Fruit fly (Drosophila melanogaster) whole organism, prepupa: ENCODE results near the gene CG31817.
A peak's percentile ranks its signal among the peaks of the same experiment; 100 is the strongest.

Experiments
- Blimp-1 ChIP-seq: fragments of 200-800 bp; sonication (Bioruptor generic); optimal IDR thresholded peaks from 3 replicates; lab custom pipeline; 2017; ENCODE audit warnings: missing biosample characterization, missing genetic modification characterization, mild to moderate bottlenecking, moderate library complexity, missing genetic modification reagents
- CG10631 ChIP-seq: fragments of 200-800 bp; sonication (Bioruptor generic); optimal IDR thresholded peaks from 2 replicates; lab custom pipeline; 2016; ENCODE audit warnings: missing biosample characterization, missing genetic modification characterization
- CG10669 ChIP-seq: fragments of 200-800 bp; sonication (Bioruptor generic); optimal IDR thresholded peaks from 3 replicates; lab custom pipeline; 2018; ENCODE audit warnings: missing biosample characterization, mild to moderate bottlenecking, missing genetic modification characterization, moderate library complexity
- CG11294 ChIP-seq: fragments of 200-800 bp; sonication (Bioruptor generic); IDR thresholded peaks from 2 replicates; pipeline ENCODE4 v1.3.6; 2022; ENCODE audit warnings: missing biosample characterization, missing genetic modification characterization
- CG11762 ChIP-seq: fragments of 200-800 bp; sonication (Bioruptor generic); optimal IDR thresholded peaks from 3 replicates; lab custom pipeline; 2016; ENCODE audit warnings: missing biosample characterization, missing genetic modification characterization; ENCODE audit not compliant: insufficient read depth
- CG15336 ChIP-seq: fragments of 200-800 bp; sonication (Bioruptor generic); IDR thresholded peaks from 2 replicates; pipeline ENCODE4 v1.3.6; 2022; ENCODE audit warnings: missing biosample characterization, missing genetic modification characterization
- CG1621 ChIP-seq: fragments of 200-800 bp; sonication (Bioruptor generic); optimal IDR thresholded peaks from 3 replicates; lab custom pipeline; 2018; ENCODE audit warnings: missing biosample characterization, mild to moderate bottlenecking, missing genetic modification characterization
- CG3032 ChIP-seq: fragments of 200-800 bp; optimal IDR thresholded peaks from 2 replicates; lab custom pipeline; 2019; ENCODE audit warnings: missing biosample characterization, mild to moderate bottlenecking, missing genetic modification characterization, moderate library complexity
- CG32006 ChIP-seq: fragments of 200-800 bp; sonication (Bioruptor generic); optimal IDR thresholded peaks from 3 replicates; lab custom pipeline; 2017; ENCODE audit warnings: missing biosample characterization, mild to moderate bottlenecking, missing genetic modification characterization
- CG34406 ChIP-seq: fragments of 200-800 bp; sonication (Bioruptor generic); optimal IDR thresholded peaks from 3 replicates; lab custom pipeline; 2016; ENCODE audit warnings: missing biosample characterization, missing genetic modification characterization
- CG4318 ChIP-seq: fragments of 200-800 bp; sonication (Bioruptor generic); optimal IDR thresholded peaks from 3 replicates; lab custom pipeline; 2017; ENCODE audit warnings: missing biosample characterization, mild to moderate bottlenecking, missing genetic modification characterization
- CG6276 ChIP-seq: fragments of 200-800 bp; sonication (Bioruptor generic); optimal IDR thresholded peaks from 2 replicates; lab custom pipeline; 2017; ENCODE audit warnings: missing biosample characterization, mild to moderate bottlenecking, missing genetic modification characterization
- CG6792 ChIP-seq: fragments of 200-800 bp; sonication (Bioruptor generic); optimal IDR thresholded peaks from 3 replicates; lab custom pipeline; 2016; ENCODE audit warnings: missing biosample characterization, missing genetic modification characterization
- CG6854 ChIP-seq: fragments of 200-800 bp; sonication (Bioruptor generic); optimal IDR thresholded peaks from 2 replicates; lab custom pipeline; 2017; ENCODE audit warnings: missing biosample characterization, mild to moderate bottlenecking, missing genetic modification characterization
- CG7368 ChIP-seq: fragments of 200-800 bp; sonication (Bioruptor generic); optimal IDR thresholded peaks from 3 replicates; lab custom pipeline; 2016; ENCODE audit warnings: missing biosample characterization, missing genetic modification characterization
- CG8119 ChIP-seq: fragments of 200-800 bp; sonication (Bioruptor generic); IDR thresholded peaks from 3 replicates; pipeline ENCODE4 v1.3.6; 2022; ENCODE audit warnings: missing biosample characterization, missing genetic modification characterization
- CG8319 ChIP-seq: fragments of 200-800 bp; sonication (Bioruptor generic); optimal IDR thresholded peaks from 3 replicates; lab custom pipeline; 2016; ENCODE audit warnings: missing biosample characterization, missing genetic modification characterization
- CG8632 ChIP-seq: fragments of 200-800 bp; sonication (Bioruptor generic); optimal IDR thresholded peaks from 3 replicates; lab custom pipeline; 2016; ENCODE audit warnings: missing biosample characterization, missing genetic modification characterization
- CG9139 ChIP-seq: fragments of 200-800 bp; sonication (Bioruptor generic); optimal IDR thresholded peaks from 3 replicates; lab custom pipeline; 2017; ENCODE audit warnings: missing biosample characterization, mild to moderate bottlenecking, missing genetic modification characterization
- Eip75B ChIP-seq: fragments of 200-800 bp; sonication (Bioruptor generic); optimal IDR thresholded peaks from 3 replicates; lab custom pipeline; 2016; ENCODE audit warnings: missing biosample characterization, missing genetic modification characterization
- Eip78C ChIP-seq: fragments of 200-800 bp; sonication (Bioruptor generic); peaks from one replicate; lab custom pipeline; 2016; ENCODE audit warnings: missing biosample characterization, missing genetic modification characterization
- Eip93F ChIP-seq: fragments of 200-800 bp; sonication (Bioruptor generic); optimal IDR thresholded peaks from 2 replicates; lab custom pipeline; 2016; ENCODE audit warnings: missing biosample characterization, mild to moderate bottlenecking, missing genetic modification characterization
- Ets21C ChIP-seq: fragments of 200-800 bp; sonication (Bioruptor generic); optimal IDR thresholded peaks from 3 replicates; lab custom pipeline; 2016; ENCODE audit warnings: missing biosample characterization, missing genetic modification characterization
- Ets96B ChIP-seq: fragments of 200-800 bp; optimal IDR thresholded peaks from 2 replicates; lab custom pipeline; 2019; ENCODE audit warnings: missing biosample characterization, mild to moderate bottlenecking, missing genetic modification characterization, moderate library complexity
- Gug ChIP-seq: fragments of 200-800 bp; sonication (Bioruptor generic); IDR thresholded peaks from 2 replicates; pipeline ENCODE4 v1.3.6; 2022; ENCODE audit warnings: missing biosample characterization, missing genetic modification characterization
- Hr38 ChIP-seq: sonication (Bioruptor generic); optimal IDR thresholded peaks from 2 replicates; lab custom pipeline; 2016; ENCODE audit warnings: missing biosample characterization, missing genetic modification characterization
- Hr4 ChIP-seq: fragments of 200-800 bp; sonication (Bioruptor generic); optimal IDR thresholded peaks from 3 replicates; lab custom pipeline; 2016; ENCODE audit warnings: missing biosample characterization, missing genetic modification characterization
- OdsH ChIP-seq: fragments of 200-800 bp; sonication (Bioruptor generic); optimal IDR thresholded peaks from 3 replicates; lab custom pipeline; 2016; ENCODE audit warnings: missing biosample characterization, missing genetic modification characterization
- Smox ChIP-seq: fragments of 200-800 bp; sonication (Bioruptor generic); optimal IDR thresholded peaks from 3 replicates; lab custom pipeline; 2016; ENCODE audit warnings: missing biosample characterization, missing genetic modification characterization
- Sox102F ChIP-seq: fragments of 200-800 bp; sonication (Bioruptor generic); optimal IDR thresholded peaks from 2 replicates; lab custom pipeline; 2016; ENCODE audit warnings: missing biosample characterization, mild to moderate bottlenecking, missing genetic modification characterization
- Sox14 ChIP-seq: fragments of 200-800 bp; sonication (Bioruptor generic); optimal IDR thresholded peaks from 3 replicates; lab custom pipeline; 2016; ENCODE audit warnings: missing biosample characterization, missing genetic modification characterization
- Sox15 ChIP-seq: fragments of 200-800 bp; sonication (Bioruptor generic); optimal IDR thresholded peaks from 3 replicates; lab custom pipeline; 2016; ENCODE audit warnings: missing biosample characterization, missing genetic modification characterization
- achi ChIP-seq: fragments of 200-800 bp; sonication (Bioruptor generic); optimal IDR thresholded peaks from 3 replicates; lab custom pipeline; 2016; ENCODE audit warnings: missing biosample characterization, missing genetic modification characterization
- acj6 ChIP-seq: fragments of 200-800 bp; sonication (Bioruptor generic); optimal IDR thresholded peaks from 3 replicates; lab custom pipeline; 2016; ENCODE audit warnings: missing biosample characterization, missing genetic modification characterization
- cyc ChIP-seq: fragments of 200-800 bp; sonication (Bioruptor generic); optimal IDR thresholded peaks from 3 replicates; lab custom pipeline; 2016; ENCODE audit warnings: missing biosample characterization, missing genetic modification characterization
- dac ChIP-seq: fragments of 200-800 bp; sonication (Bioruptor generic); optimal IDR thresholded peaks from 2 replicates; lab custom pipeline; 2017; ENCODE audit warnings: missing biosample characterization, mild to moderate bottlenecking, missing genetic modification characterization
- esn ChIP-seq: fragments of 200-800 bp; sonication (Bioruptor generic); optimal IDR thresholded peaks from 2 replicates; lab custom pipeline; 2016; ENCODE audit warnings: missing biosample characterization, mild to moderate bottlenecking, missing genetic modification characterization, moderate library complexity
- fd59A ChIP-seq: fragments of 200-800 bp; sonication (Bioruptor generic); optimal IDR thresholded peaks from 2 replicates; lab custom pipeline; 2017; ENCODE audit warnings: missing biosample characterization, mild to moderate bottlenecking, missing genetic modification characterization, missing genetic modification reagents
- fkh ChIP-seq: fragments of 200-800 bp; sonication (Bioruptor generic); optimal IDR thresholded peaks from 3 replicates; lab custom pipeline; 2017; ENCODE audit warnings: missing biosample characterization, mild to moderate bottlenecking, missing genetic modification characterization, moderate library complexity
- lz ChIP-seq: fragments of 200-800 bp; sonication (Bioruptor generic); optimal IDR thresholded peaks from 3 replicates; lab custom pipeline; 2016; ENCODE audit warnings: missing biosample characterization, missing genetic modification characterization
- salr ChIP-seq, 2 experiments: fragments of 200-800 bp; sonication (Bioruptor generic); optimal IDR thresholded peaks; 3 replicates each; lab custom pipeline; 2016 to 2018; ENCODE audit warnings: missing biosample characterization in 2 of 2, missing genetic modification characterization in 2 of 2, mild to moderate bottlenecking in 1 of 2
- spab ChIP-seq: fragments of 200-800 bp; sonication (Bioruptor generic); optimal IDR thresholded peaks from 2 replicates; lab custom pipeline; 2017; ENCODE audit warnings: missing biosample characterization, mild to moderate bottlenecking, missing genetic modification characterization, missing genetic modification reagents
- ss ChIP-seq, 2 experiments: fragments of 200-800 bp; sonication (Bioruptor generic); optimal IDR thresholded peaks; 2 replicates in 1 of 2; 3 replicates in 1 of 2; lab custom pipeline; 2017 to 2018; ENCODE audit warnings: mild to moderate bottlenecking in 2 of 2, missing biosample characterization in 2 of 2, missing genetic modification characterization in 2 of 2, moderate library complexity in 1 of 2
- svp ChIP-seq: fragments of 200-800 bp; sonication (Bioruptor generic); peaks from one replicate; lab custom pipeline; 2016; ENCODE audit warnings: missing biosample characterization, missing genetic modification characterization
- topi ChIP-seq: fragments of 200-800 bp; sonication (Bioruptor generic); optimal IDR thresholded peaks from 3 replicates; lab custom pipeline; 2016; ENCODE audit warnings: missing biosample characterization, missing genetic modification characterization
- vri ChIP-seq: fragments of 200-800 bp; sonication (Bioruptor generic); optimal IDR thresholded peaks from 3 replicates; lab custom pipeline; 2016; ENCODE audit warnings: missing biosample characterization, mild to moderate bottlenecking, missing genetic modification characterization

CG31817 gene

dm6 chr2L:16302773-16303279, 34.9 kb downstream of the CG31817 start, which contains the start of gene GMF:
GMF (minus strand) TSS chr2L:16302954.
- TF ChIP-seq topi (GFP tag; lab: Kevin White, UChicago) (peak; percentile 37), cyc (peak; percentile 22), spab (no peak), CG10631 (peak; percentile 38), Eip78C (GFP tag; lab: Kevin White, UChicago) (peak; percentile 61), lz (GFP tag; lab: Kevin White, UChicago) (peak; percentile 49), Sox14 (GFP tag; lab: Kevin White, UChicago) (peak; percentile 41), ss (GFP tag; optimal IDR thresholded peaks at IDR 0.05; lab: Kevin White, UChicago) (no peak), fd59A (GFP tag; lab: Kevin White, UChicago) (no peak), esn (GFP tag; lab: Kevin White, UChicago) (peak; percentile 55), fkh (peak; percentile 38)

- TF ChIP-seq Eip78C (GFP tag; lab: Kevin White, UChicago) (peak; percentile 91), CG6276 (GFP tag; lab: Kevin White, UChicago) (no peak), CG6792 (GFP tag; lab: Kevin White, UChicago) (peak; percentile 56), CG10669 (no peak), CG10631 (peak; percentile 80), Hr4 (GFP tag; lab: Kevin White, UChicago) (peak; percentile 86), salr (GFP tag; optimal IDR thresholded peaks at IDR 0.05; lab: Kevin White, UChicago) (peak; percentile 63 to 72), Hr38 (GFP tag; lab: Kevin White, UChicago) (no peak), fd59A (GFP tag; lab: Kevin White, UChicago) (peak; percentile 44), CG11294 (GFP tag; lab: Robert Waterston, UW) (no peak), Sox14 (GFP tag; lab: Kevin White, UChicago) (peak; percentile 81), CG32006 (GFP tag; lab: Kevin White, UChicago) (no peak), CG3032 (tag; lab: Kevin White, UChicago) (peak; percentile 64), CG11762 (peak; percentile 63), acj6 (GFP tag; lab: Kevin White, UChicago) (peak; percentile 82), fkh (peak; percentile 69), CG6854 (GFP tag; lab: Kevin White, UChicago) (peak; percentile 61), CG15336 (GFP tag; lab: Robert Waterston, UW) (peak; percentile 44), svp (peak; percentile 92), CG34406 (GFP tag; lab: Kevin White, UChicago) (peak; percentile 66), OdsH (GFP tag; lab: Kevin White, UChicago) (peak; percentile 77), Gug (GFP tag; lab: Robert Waterston, UW) (peak; percentile 51; the same call in 1 of the 2 replicates), vri (GFP tag; lab: Kevin White, UChicago) (no peak), CG7368 (peak; percentile 52), Ets21C (GFP tag; lab: Kevin White, UChicago) (peak; percentile 74), CG1621 (tag; lab: Kevin White, UChicago) (peak; percentile 66), CG4318 (GFP tag; lab: Kevin White, UChicago) (no peak), cyc (peak; percentile 76), Eip75B (GFP tag; lab: Kevin White, UChicago) (peak; percentile 79), achi (peak; percentile 83), CG8119 (GFP tag; lab: Robert Waterston, UW) (no peak), Smox (no peak), Blimp-1 (GFP tag; lab: Kevin White, UChicago) (peak; percentile 28), CG8632 (GFP tag; lab: Kevin White, UChicago) (peak; percentile 54), Sox15 (GFP tag; lab: Kevin White, UChicago) (peak; percentile 70), CG8319 (peak; percentile 56), esn (GFP tag; lab: Kevin White, UChicago) (peak; percentile 84), topi (GFP tag; lab: Kevin White, UChicago) (peak; percentile 75), Eip93F (GFP tag; lab: Kevin White, UChicago) (peak; percentile 47), Ets96B (tag; lab: Kevin White, UChicago) (peak; percentile 61), Sox102F (GFP tag; lab: Kevin White, UChicago) (no peak), CG9139 (GFP tag; lab: Kevin White, UChicago) (no peak), lz (GFP tag; lab: Kevin White, UChicago) (peak; percentile 78), dac (GFP tag; lab: Kevin White, UChicago) (peak; percentile 42)
These were observed 38.0 kb downstream of the CG31817 start, which contains the start of the genes heix and CG17328 for dm6 chr2L:16299466-16300311. heix (minus strand) TSS chr2L:16299858. CG17328 (plus strand) TSS chr2L:16299943.
